Fruit fly (Drosophila melanogaster) whole organism, embryonic: ENCODE measurements around the gene SelT.
A peak's percentile ranks its signal among the peaks of the same experiment; 100 is the strongest.

Experiments
- BEAF-32 ChIP-seq: fragments of 200-800 bp; sonication (Bioruptor generic); optimal IDR thresholded peaks from 3 replicates; lab custom pipeline; 2017; ENCODE audit warnings: missing biosample characterization, missing genetic modification characterization, mild to moderate bottlenecking, moderate library complexity, missing genetic modification reagents
- CG14441 ChIP-seq: fragments of 200-800 bp; sonication (Bioruptor generic); IDR thresholded peaks from 2 replicates; pipeline ENCODE4 v1.3.6; 2022; ENCODE audit warnings: missing biosample characterization, missing genetic modification characterization
- CG14710 ChIP-seq: fragments of 200-800 bp; sonication (Bioruptor generic); optimal IDR thresholded peaks from 3 replicates; lab custom pipeline; 2019; ENCODE audit warnings: missing biosample characterization, mild to moderate bottlenecking, missing genetic modification characterization, moderate library complexity
- CG15479 ChIP-seq: fragments of 200-800 bp; sonication (Bioruptor generic); optimal IDR thresholded peaks from 3 replicates; lab custom pipeline; 2019; ENCODE audit warnings: missing biosample characterization, mild to moderate bottlenecking, missing genetic modification characterization, moderate library complexity
- CG17568 ChIP-seq: fragments of 200-800 bp; sonication (Bioruptor generic); optimal IDR thresholded peaks from 2 replicates; lab custom pipeline; 2018; ENCODE audit warnings: missing biosample characterization, mild to moderate bottlenecking, missing genetic modification characterization, moderate library complexity
- CG2678 ChIP-seq: fragments of 200-800 bp; sonication (Bioruptor generic); optimal IDR thresholded peaks from 3 replicates; lab custom pipeline; 2019; ENCODE audit warnings: missing biosample characterization, mild to moderate bottlenecking, missing genetic modification characterization, moderate library complexity
- CG2712 ChIP-seq: fragments of 200-800 bp; optimal IDR thresholded peaks from 3 replicates; lab custom pipeline; 2019; ENCODE audit warnings: missing biosample characterization, mild to moderate bottlenecking, missing genetic modification characterization, moderate library complexity
- CG30403 ChIP-seq: fragments of 200-800 bp; sonication (Bioruptor generic); optimal IDR thresholded peaks from 3 replicates; lab custom pipeline; 2016; ENCODE audit warnings: missing biosample characterization, missing genetic modification characterization
- CG30431 ChIP-seq: fragments of 200-800 bp; sonication (Bioruptor generic); optimal IDR thresholded peaks from 2 replicates; lab custom pipeline; 2017; ENCODE audit warnings: missing biosample characterization, missing genetic modification characterization
- CG34376 ChIP-seq: fragments of 200-800 bp; sonication (Bioruptor generic); optimal IDR thresholded peaks from 2 replicates; lab custom pipeline; 2018; ENCODE audit warnings: missing biosample characterization, mild to moderate bottlenecking, missing genetic modification characterization
- CG43689 ChIP-seq: fragments of 200-800 bp; sonication (Bioruptor generic); IDR thresholded peaks from 2 replicates; pipeline ENCODE4 v1.3.6; 2022; ENCODE audit warnings: missing biosample characterization, missing genetic modification characterization
- CG6254 ChIP-seq: fragments of 200-800 bp; sonication (Bioruptor generic); optimal IDR thresholded peaks from 3 replicates; lab custom pipeline; 2017; ENCODE audit warnings: mild to moderate bottlenecking, missing biosample characterization, missing genetic modification reagents, missing genetic modification characterization
- CG6654 ChIP-seq: fragments of 200-800 bp; sonication (Bioruptor generic); optimal IDR thresholded peaks from 2 replicates; lab custom pipeline; 2017; ENCODE audit warnings: missing biosample characterization, mild to moderate bottlenecking, missing genetic modification characterization
- CG6813 ChIP-seq: fragments of 200-800 bp; sonication (Bioruptor generic); optimal IDR thresholded peaks from 2 replicates; lab custom pipeline; 2017; ENCODE audit warnings: missing biosample characterization, missing genetic modification characterization, mild to moderate bottlenecking, moderate library complexity, missing genetic modification reagents
- CG8290 ChIP-seq, 3 experiments: fragments of 200-800 bp; sonication (Bioruptor generic); optimal IDR thresholded peaks; 2 replicates each; lab custom pipeline; 2016 to 2019; ENCODE audit warnings: missing biosample characterization in 3 of 3, missing genetic modification characterization in 3 of 3, mild to moderate bottlenecking in 2 of 3, moderate library complexity in 1 of 3
- D19A ChIP-seq: fragments of 200-800 bp; optimal IDR thresholded peaks from 3 replicates; lab custom pipeline; 2019; ENCODE audit warnings: missing biosample characterization, mild to moderate bottlenecking, missing genetic modification characterization, moderate library complexity
- Deaf1 ChIP-seq: fragments of 200-800 bp; optimal IDR thresholded peaks from 3 replicates; lab custom pipeline; 2019; ENCODE audit warnings: missing biosample characterization, mild to moderate bottlenecking, missing genetic modification characterization, moderate library complexity
- Eip74EF ChIP-seq, 2 experiments: fragments of 200-800 bp in 1 of 2; fragments of >200 bp in 1 of 2; sonication (Bioruptor generic) in 1 of 2; optimal IDR thresholded peaks; 2 replicates each; lab custom pipeline; 2017 to 2019; ENCODE audit warnings: missing biosample characterization in 2 of 2, missing genetic modification characterization in 2 of 2, mild to moderate bottlenecking in 1 of 2, moderate library complexity in 1 of 2
- Ets65A ChIP-seq: fragments of 200-800 bp; sonication (Bioruptor generic); peaks from one replicate; lab custom pipeline; 2016; ENCODE audit warnings: missing biosample characterization, missing genetic modification characterization
- GATAe ChIP-seq: fragments of 200-800 bp; sonication (Bioruptor generic); conservative IDR thresholded peaks from 2 replicates; pipeline ENCODE4 v1.3.6; 2022; ENCODE audit warnings: missing biosample characterization, missing genetic modification characterization
- Gug ChIP-seq: fragments of 200-800 bp; sonication (Bioruptor generic); IDR thresholded peaks from 4 replicates; pipeline ENCODE4 v1.3.6; 2022; ENCODE audit warnings: missing biosample characterization, missing genetic modification characterization
- Lpt ChIP-seq: fragments of >200 bp; optimal IDR thresholded peaks from 2 replicates; lab custom pipeline; 2018; ENCODE audit warnings: missing biosample characterization, missing genetic modification characterization
- NfI ChIP-seq: fragments of 200-800 bp; sonication (Bioruptor generic); optimal IDR thresholded peaks from 3 replicates; lab custom pipeline; 2018; ENCODE audit warnings: missing biosample characterization, mild to moderate bottlenecking, missing genetic modification characterization, moderate library complexity
- Ptx1 ChIP-seq: fragments of 200-800 bp; sonication (Bioruptor generic); IDR thresholded peaks from 2 replicates; pipeline ENCODE4 v1.3.6; 2022; ENCODE audit warnings: missing biosample characterization, missing genetic modification characterization
- Ravus ChIP-seq: fragments of 200-800 bp; sonication (Bioruptor generic); IDR thresholded peaks from 2 replicates; pipeline ENCODE4 v1.3.6; 2022; ENCODE audit warnings: missing biosample characterization, missing genetic modification characterization
- Ssrp ChIP-seq: fragments of 200-800 bp; sonication (Bioruptor generic); optimal IDR thresholded peaks from 2 replicates; lab custom pipeline; 2018; ENCODE audit warnings: missing biosample characterization, mild to moderate bottlenecking, missing genetic modification characterization, moderate library complexity
- Trl ChIP-seq, 3 experiments: fragments of >200 bp in 2 of 3; fragments of 200-800 bp in 1 of 3; sonication (Bioruptor generic) in 1 of 3; optimal IDR thresholded peaks; 2 replicates in 1 of 3; 3 replicates in 2 of 3; lab custom pipeline; 2016 to 2017; ENCODE audit warnings: missing biosample characterization in 1 of 3, missing genetic modification characterization in 1 of 3
- ase ChIP-seq: fragments of 200-800 bp; sonication (Bioruptor generic); IDR thresholded peaks from 3 replicates; pipeline ENCODE4 v1.3.6; 2022; ENCODE audit warnings: missing biosample characterization, missing genetic modification characterization
- chif ChIP-seq, 2 experiments: fragments of 200-800 bp; sonication (Bioruptor generic); optimal IDR thresholded peaks; 3 replicates each; lab custom pipeline; 2016; ENCODE audit warnings: missing biosample characterization in 2 of 2, missing genetic modification characterization in 2 of 2
- da ChIP-seq: fragments of 200-800 bp; sonication (Bioruptor generic); optimal IDR thresholded peaks from 2 replicates; lab custom pipeline; 2016; ENCODE audit warnings: missing biosample characterization, missing genetic modification characterization
- dmrt99B ChIP-seq: fragments of 200-800 bp; sonication (Bioruptor generic); optimal IDR thresholded peaks from 2 replicates; lab custom pipeline; 2018; ENCODE audit warnings: missing biosample characterization, mild to moderate bottlenecking, missing genetic modification characterization, moderate library complexity
- eve ChIP-seq, 2 experiments: fragments of >200 bp; optimal IDR thresholded peaks; 2 replicates each; lab custom pipeline; 2017; ENCODE audit warnings: missing biosample characterization in 2 of 2, missing genetic modification characterization in 2 of 2
- exex ChIP-seq: fragments of 200-800 bp; sonication (Bioruptor generic); optimal IDR thresholded peaks from 4 replicates; lab custom pipeline; 2018; ENCODE audit warnings: missing biosample characterization, mild to moderate bottlenecking, missing genetic modification characterization, moderate library complexity
- gcm ChIP-seq: fragments of 200-800 bp; sonication (Bioruptor generic); optimal IDR thresholded peaks from 2 replicates; lab custom pipeline; 2019; ENCODE audit warnings: missing biosample characterization, mild to moderate bottlenecking, missing genetic modification characterization, moderate library complexity
- her ChIP-seq: fragments of 200-800 bp; sonication (Bioruptor generic); optimal IDR thresholded peaks from 2 replicates; lab custom pipeline; 2016; ENCODE audit warnings: missing biosample characterization, missing genetic modification characterization
- hkb ChIP-seq, 2 experiments: fragments of 200-800 bp in 1 of 2; fragments of >200 bp in 1 of 2; sonication (Bioruptor generic) in 1 of 2; IDR thresholded peaks in 1 of 2; optimal IDR thresholded peaks in 1 of 2; 2 replicates each; pipeline versions ENCODE4 v1.3.6 to Lab custom; 2017 to 2022; ENCODE audit warnings: missing biosample characterization in 1 of 2, missing genetic modification characterization in 1 of 2
- mirr ChIP-seq: fragments of 200-800 bp; sonication (Bioruptor generic); optimal IDR thresholded peaks from 3 replicates; lab custom pipeline; 2018; ENCODE audit warnings: missing biosample characterization, mild to moderate bottlenecking, missing genetic modification characterization
- nmo ChIP-seq: fragments of 200-800 bp; sonication (Bioruptor generic); optimal IDR thresholded peaks from 2 replicates; lab custom pipeline; 2018; ENCODE audit warnings: missing biosample characterization, mild to moderate bottlenecking, missing genetic modification characterization, moderate library complexity
- pros ChIP-seq: fragments of 200-800 bp; sonication (Bioruptor generic); optimal IDR thresholded peaks from 3 replicates; lab custom pipeline; 2019; ENCODE audit warnings: missing biosample characterization, mild to moderate bottlenecking, missing genetic modification characterization, moderate library complexity
- sc ChIP-seq, 3 experiments: fragments of >200 bp in 2 of 3; fragments of 200-800 bp in 1 of 3; sonication (Bioruptor generic) in 1 of 3; optimal IDR thresholded peaks; 2 replicates in 2 of 3; 3 replicates in 1 of 3; lab custom pipeline; 2017; ENCODE audit warnings: mild to moderate bottlenecking in 1 of 3, missing biosample characterization in 1 of 3, missing genetic modification characterization in 1 of 3, missing genetic modification reagents in 1 of 3
- sd ChIP-seq: fragments of 200-800 bp; sonication (Bioruptor generic); optimal IDR thresholded peaks from 3 replicates; lab custom pipeline; 2018; ENCODE audit warnings: missing biosample characterization, mild to moderate bottlenecking, missing genetic modification characterization, moderate library complexity
- sim ChIP-seq: fragments of 200-800 bp; sonication (Bioruptor generic); IDR thresholded peaks from 2 replicates; pipeline ENCODE4 v1.3.6; 2022; ENCODE audit warnings: missing biosample characterization, missing genetic modification characterization
- sug ChIP-seq: fragments of 200-800 bp; optimal IDR thresholded peaks from 2 replicates; lab custom pipeline; 2019; ENCODE audit warnings: missing biosample characterization, mild to moderate bottlenecking, missing genetic modification characterization, moderate library complexity
- twi ChIP-seq: fragments of 200-800 bp; optimal IDR thresholded peaks from 2 replicates; lab custom pipeline; 2019; ENCODE audit warnings: missing biosample characterization, mild to moderate bottlenecking, missing genetic modification characterization, moderate library complexity
- wek ChIP-seq: fragments of 200-800 bp; sonication (Bioruptor generic); optimal IDR thresholded peaks from 3 replicates; lab custom pipeline; 2018; ENCODE audit warnings: missing biosample characterization, mild to moderate bottlenecking, missing genetic modification characterization, moderate library complexity

The SelT gene

DNA sequence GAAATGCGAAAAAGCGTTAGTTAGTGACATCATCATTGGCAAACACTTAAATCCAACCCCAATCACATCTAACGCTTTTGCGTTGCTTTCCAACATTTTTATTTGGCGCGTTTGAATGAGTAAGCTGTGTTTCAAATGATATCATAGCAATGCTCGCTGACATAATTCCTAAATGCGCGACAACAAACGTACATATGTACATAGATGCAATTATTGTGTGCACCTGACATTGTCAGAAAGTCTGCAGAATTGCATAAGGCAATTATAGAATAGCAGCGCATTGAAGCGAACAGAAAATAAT, 12.5 kb upstream of the SelT start:
- TF ChIP-seq CG2678 (no peak), Ssrp (tag; lab: Kevin White, UChicago) (peak; percentile 14), gcm (no peak), CG15479 (peak; percentile 77), sc (optimal IDR thresholded peaks at IDR 0.05; lab: Kevin White, UChicago) (no peak), sc (GFP tag; optimal IDR thresholded peaks at IDR 0.05; lab: Kevin White, UChicago) (no peak), hkb (optimal IDR thresholded peaks at IDR 0.05; lab: Kevin White, UChicago) (no peak), hkb (GFP tag; IDR thresholded peaks at IDR 0.05; lab: Robert Waterston, UW) (no peak), Ravus (GFP tag; lab: Robert Waterston, UW) (no peak), Ets65A (GFP tag; lab: Kevin White, UChicago) (peak; percentile 80), BEAF-32 (GFP tag; lab: Kevin White, UChicago) (peak; percentile 19), CG14441 (no peak), Lpt (GFP tag; lab: Kevin White, UChicago) (no peak), Ptx1 (GFP tag; lab: Robert Waterston, UW) (0 out of 2 replicates have a peak, but pooled peaks have one; percentile 5), CG30403 (GFP tag; lab: Kevin White, UChicago) (no peak), nmo (no peak), CG17568 (GFP tag; lab: Kevin White, UChicago) (no peak)
- TF ChIP-seq, all 482 proteins: peak for 5

DNA sequence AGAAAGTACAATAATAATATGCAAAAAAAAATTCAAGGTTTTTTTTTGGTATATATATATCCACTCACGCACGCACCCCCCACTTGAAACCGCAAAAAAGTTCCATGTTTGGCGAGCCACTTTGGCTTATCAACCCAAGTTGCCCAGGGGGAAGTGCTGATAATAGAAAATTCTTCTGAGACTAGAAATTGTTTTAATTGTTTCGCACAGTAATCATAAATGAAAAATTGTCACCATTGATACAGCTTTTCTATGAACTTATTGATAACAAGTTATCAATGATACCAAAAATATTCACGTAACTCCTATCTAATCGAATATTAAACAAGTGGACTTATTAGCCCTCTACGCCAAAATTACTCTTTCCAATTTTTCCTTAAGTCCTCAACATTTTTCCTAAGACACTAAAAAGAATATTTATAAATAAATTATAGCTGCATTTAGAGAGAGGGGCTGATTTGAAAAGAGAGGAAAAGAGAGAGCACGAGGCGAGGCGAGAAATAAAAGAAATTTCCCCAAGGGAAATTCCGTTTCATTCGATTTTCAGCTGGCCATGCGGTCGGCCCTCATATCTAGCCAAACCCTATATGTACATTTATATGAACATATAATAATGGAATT, 12.0 kb upstream of the SelT start:
- TF ChIP-seq eve (GFP tag; optimal IDR thresholded peaks at IDR 0.05; lab: Kevin White, UChicago) (peak in 1 of 2 experiments; percentile 37), GATAe (0 out of 2 replicates have a peak, but pooled peaks have one; percentile 29), gcm (peak; percentile 46), sd (tag; lab: Kevin White, UChicago) (peak; percentile 63), mirr (GFP tag; lab: Kevin White, UChicago) (peak; percentile 47), D19A (tag; lab: Kevin White, UChicago) (peak; percentile 86), pros (GFP tag; lab: Kevin White, UChicago) (peak; percentile 51), chif (GFP tag; optimal IDR thresholded peaks at IDR 0.05; lab: Kevin White, UChicago) (no peak), Trl (optimal IDR thresholded peaks at IDR 0.05; lab: Kevin White, UChicago) (peak; percentile 23 to 55), Trl (GFP tag; optimal IDR thresholded peaks at IDR 0.05; lab: Kevin White, UChicago) (no peak), Eip74EF (GFP tag; optimal IDR thresholded peaks at IDR 0.05; lab: Kevin White, UChicago) (no peak), exex (tag; lab: Kevin White, UChicago) (peak; percentile 95), CG34376 (GFP tag; lab: Kevin White, UChicago) (no peak), sug (peak; percentile 40)
- TF ChIP-seq, all 482 proteins: peak for 10

DNA sequence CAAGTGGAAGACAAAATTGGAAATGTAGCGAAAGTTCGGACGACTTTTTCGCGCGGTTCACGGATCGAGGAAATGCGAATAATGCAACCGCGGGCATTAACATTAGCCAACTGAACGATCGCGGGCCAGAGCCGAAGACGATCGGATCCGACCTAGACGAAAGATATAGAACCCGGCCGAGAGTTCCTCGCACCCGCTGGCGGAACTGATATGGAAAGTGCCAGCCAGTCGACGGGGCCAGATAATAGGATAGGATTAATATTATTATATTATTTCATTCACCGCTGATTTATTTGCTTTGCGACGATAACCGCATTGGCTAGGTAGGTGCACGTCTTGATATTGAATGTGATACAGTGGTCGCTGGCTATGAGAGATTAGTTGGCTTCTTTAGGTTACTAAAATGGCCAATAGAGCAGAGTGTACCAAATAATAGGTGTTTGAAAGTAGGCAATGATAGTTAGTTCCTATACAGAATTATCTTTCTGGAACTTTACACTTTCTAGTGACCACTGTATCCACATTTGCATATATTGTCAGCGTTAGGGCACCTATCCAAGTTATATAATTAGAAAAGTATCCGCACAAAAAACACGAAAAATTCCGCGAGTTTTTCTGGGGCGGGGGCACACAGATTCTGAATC, 11.2 kb upstream of the SelT start:
- TF ChIP-seq CG6654 (GFP tag; lab: Kevin White, UChicago) (peak; percentile 61), CG14710 (peak; percentile 24), dmrt99B (tag; lab: Kevin White, UChicago) (peak; percentile 71), CG43689 (GFP tag; lab: Robert Waterston, UW) (peak; percentile 56; the same call in 1 of the 2 replicates), da (GFP tag; lab: Kevin White, UChicago) (no peak), CG8290 (GFP tag; optimal IDR thresholded peaks at IDR 0.05; lab: Kevin White, UChicago) (no peak), CG8290 (tag; optimal IDR thresholded peaks at IDR 0.05; lab: Kevin White, UChicago) (peak; percentile 75 to 90), her (GFP tag; lab: Kevin White, UChicago) (peak; percentile 29), CG30431 (peak; percentile 70), ase (GFP tag; lab: Robert Waterston, UW) (peak; percentile 67), sim (GFP tag; lab: Robert Waterston, UW) (0 out of 2 replicates have a peak, but pooled peaks have one; percentile 41), CG2712 (tag; lab: Kevin White, UChicago) (peak; percentile 72), Gug (GFP tag; lab: Robert Waterston, UW) (peak; percentile 85), CG6813 (GFP tag; lab: Kevin White, UChicago) (peak; percentile 53), wek (GFP tag; lab: Kevin White, UChicago) (no peak), Deaf1 (peak; percentile 41), twi (tag; lab: Kevin White, UChicago) (no peak), CG6254 (peak; percentile 34), NfI (GFP tag; lab: Kevin White, UChicago) (peak; percentile 67)
